Fruit fly (Drosophila melanogaster): ENCODE results near the gene Chc.

The Chc gene

DNA sequence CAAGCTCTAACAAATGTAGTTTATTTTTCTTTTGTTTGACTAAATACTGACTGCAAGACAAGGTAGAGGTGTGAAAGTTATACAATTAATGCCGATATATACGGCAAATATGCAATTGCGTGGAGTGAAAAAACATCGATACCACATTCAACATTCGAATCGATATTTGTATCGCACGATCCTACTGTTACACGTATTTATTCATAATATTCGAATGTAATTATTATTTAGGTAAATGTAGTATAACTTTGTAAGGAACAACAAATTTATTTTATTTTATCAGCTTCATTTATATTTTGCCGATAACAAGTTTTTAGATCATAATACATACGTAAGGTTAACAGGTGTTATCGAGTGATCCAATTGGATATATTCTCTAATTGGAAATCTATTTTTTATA is at the start of gene Chc (continued):
- TF ChIP-seq sens (GFP tag) (peak; percentile 57), sd (tag; optimal IDR thresholded peaks at IDR 0.05) (peak; percentile 69), MTF-1 (GFP tag; optimal IDR thresholded peaks at IDR 0.05; ENCODE audit: borderline replicate concordance) (no peak), Gsc (GFP tag; IDR thresholded peaks at IDR 0.05) (no peak), CG10147 (GFP tag; optimal IDR thresholded peaks at IDR 0.05) (no peak), h (optimal IDR thresholded peaks at IDR 0.05) (no peak), NC2β (GFP tag; optimal IDR thresholded peaks at IDR 0.05) (no peak), CG17186 (GFP tag; optimal IDR thresholded peaks at IDR 0.05) (peak; percentile 32), nerfin-2 (GFP tag; IDR thresholded peaks at IDR 0.05; ENCODE audit: partially characterized antibody) (peak; percentile 93), Aef1 (GFP tag; IDR thresholded peaks at IDR 0.05) (no peak), CG7745 (tag; optimal IDR thresholded peaks at IDR 0.05) (no peak), vnd (GFP tag; IDR thresholded peaks at IDR 0.05; ENCODE audit: partially characterized antibody) (peak; percentile 96), CG18262 (tag; optimal IDR thresholded peaks at IDR 0.05) (no peak), Dp (GFP tag; optimal IDR thresholded peaks at IDR 0.05) (peak; percentile 43), dm (GFP tag; optimal IDR thresholded peaks at IDR 0.05) (no peak), hth (optimal IDR thresholded peaks at IDR 0.05) (no peak), Jarid2 (GFP tag; optimal IDR thresholded peaks at IDR 0.05) (no peak), B-H1 (GFP tag; IDR thresholded peaks at IDR 0.05) (no peak), unc-4 (GFP tag; IDR thresholded peaks at IDR 0.05; ENCODE audit: partially characterized antibody) (peak; percentile 95), bbx (GFP tag; IDR thresholded peaks at IDR 0.05; ENCODE audit: partially characterized antibody) (peak; percentile 99), CG5953 (GFP tag; IDR thresholded peaks at IDR 0.05) (no peak), run (tag; optimal IDR thresholded peaks at IDR 0.05) (no peak), ci (GFP tag; IDR thresholded peaks at IDR 0.05) (no peak), CoRest (tag; optimal IDR thresholded peaks at IDR 0.05) (no peak), stwl (tag; optimal IDR thresholded peaks at IDR 0.05) (peak; percentile 60), CG11456 (GFP tag; IDR thresholded peaks at IDR 0.05) (no peak), eve (GFP tag; optimal IDR thresholded peaks at IDR 0.05) (no peak), sr (GFP tag; IDR thresholded peaks at IDR 0.05) (no peak), pum (GFP tag; optimal IDR thresholded peaks at IDR 0.05) (no peak), CG4404 (GFP tag; IDR thresholded peaks at IDR 0.05) (no peak), luna (GFP tag; optimal IDR thresholded peaks at IDR 0.05) (no peak), CG16813 (GFP tag; IDR thresholded peaks at IDR 0.05; ENCODE audit: partially characterized antibody) (peak; percentile 98), Hmr (GFP tag; optimal IDR thresholded peaks at IDR 0.05) (no peak), psq (GFP tag; optimal IDR thresholded peaks at IDR 0.05) (no peak), CG30431 (GFP tag; optimal IDR thresholded peaks at IDR 0.05) (no peak), CG1233 (GFP tag; optimal IDR thresholded peaks at IDR 0.05) (no peak), dpn (GFP tag; optimal IDR thresholded peaks at IDR 0.05) (no peak), Camta (GFP tag; optimal IDR thresholded peaks at IDR 0.05) (no peak), crp (GFP tag; optimal IDR thresholded peaks at IDR 0.05) (no peak), fd64A (GFP tag; optimal IDR thresholded peaks at IDR 0.05) (no peak), CG15011 (GFP tag; optimal IDR thresholded peaks at IDR 0.05) (no peak), yki (optimal IDR thresholded peaks at IDR 0.05) (no peak), nerfin-1 (tag; optimal IDR thresholded peaks at IDR 0.05) (no peak), Deaf1 (tag; optimal IDR thresholded peaks at IDR 0.05) (no peak), trem (tag; optimal IDR thresholded peaks at IDR 0.05) (peak; percentile 44), oc (tag; optimal IDR thresholded peaks at IDR 0.05) (no peak), MESR4 (GFP tag; optimal IDR thresholded peaks at IDR 0.05) (peak; percentile 7), BEAF-32 (GFP tag; optimal IDR thresholded peaks at IDR 0.05) (peak; percentile 94), CG8290 (GFP tag; optimal IDR thresholded peaks at IDR 0.05) (peak; percentile 68), CG8290 (tag; optimal IDR thresholded peaks at IDR 0.05) (peak in 1 of 2 experiments; percentile 40), HmgZ (tag; optimal IDR thresholded peaks at IDR 0.05) (peak; percentile 58), CG4328 (GFP tag; optimal IDR thresholded peaks at IDR 0.05) (no peak)

Data from whole organism, embryonic.